Worm (Caenorhabditis elegans) whole organism, mixed stage, embryonic: ENCODE results near the gene C55A6.7.
"Not testable (repeated sequence)": the region's sequence is repeated elsewhere in the genome, so short reads cannot be mapped to it uniquely, and the experiment has no call there.

ENCODE experiments used
- M03D4.4 ChIP-seq: sonication (generic microtip); optimal IDR thresholded peaks from 2 replicates; lab custom pipeline; 2017; ENCODE audit warnings: mild to moderate bottlenecking, missing genetic modification characterization, missing compliant biosample characterization
- blmp-1 ChIP-seq: fragments of 150-350 bp; optimal IDR thresholded peaks from 2 replicates; lab custom pipeline; 2014; ENCODE audit warnings: missing biosample characterization, missing genetic modification characterization
- ceh-39 ChIP-seq: fragments of 150-350 bp; optimal IDR thresholded peaks from 2 replicates; lab custom pipeline; 2014; ENCODE audit warnings: missing biosample characterization, missing genetic modification characterization
- ceh-43 ChIP-seq: fragments of 200-800 bp; sonication (Bioruptor generic); optimal IDR thresholded peaks from 2 replicates; lab custom pipeline; 2018; ENCODE audit warnings: mild to moderate bottlenecking, missing genetic modification characterization, moderate library complexity, missing compliant biosample characterization
- ceh-83 ChIP-seq: fragments of 200-800 bp; sonication (Bioruptor generic); optimal IDR thresholded peaks from 2 replicates; lab custom pipeline; 2018; ENCODE audit warnings: mild to moderate bottlenecking, missing genetic modification characterization, missing compliant biosample characterization
- ces-1 ChIP-seq: fragments of 150-350 bp; optimal IDR thresholded peaks from 2 replicates; lab custom pipeline; 2014; ENCODE audit warnings: missing biosample characterization, missing genetic modification reagents, missing genetic modification characterization
- elt-1 ChIP-seq: sonication (generic microtip); optimal IDR thresholded peaks from 2 replicates; lab custom pipeline; 2017; ENCODE audit warnings: missing genetic modification characterization, mild to moderate bottlenecking, missing compliant biosample characterization, antibody characterized with exemption, moderate library complexity, borderline replicate concordance; ENCODE audit not compliant: insufficient read depth
- elt-3 ChIP-seq: fragments of 150-350 bp; optimal IDR thresholded peaks from 2 replicates; lab custom pipeline; 2014; ENCODE audit warnings: missing biosample characterization, missing genetic modification characterization
- ham-2 ChIP-seq: fragments of 200-800 bp; sonication (Bioruptor generic); optimal IDR thresholded peaks from 2 replicates; lab custom pipeline; 2018; ENCODE audit warnings: mild to moderate bottlenecking, missing genetic modification characterization, missing compliant biosample characterization
- hlh-1 ChIP-seq: fragments of 150-350 bp; optimal IDR thresholded peaks from 2 replicates; lab custom pipeline; 2014; ENCODE audit warnings: missing biosample characterization, missing genetic modification reagents, missing genetic modification characterization
- lin-13 ChIP-seq: fragments of 150-350 bp; optimal IDR thresholded peaks from 2 replicates; lab custom pipeline; 2014; ENCODE audit warnings: missing biosample characterization, missing genetic modification characterization
- lsy-2 ChIP-seq: fragments of 150-350 bp; optimal IDR thresholded peaks from 2 replicates; lab custom pipeline; 2014; ENCODE audit warnings: missing biosample characterization, missing genetic modification characterization
- mep-1 ChIP-seq: fragments of 150-350 bp; optimal IDR thresholded peaks from 2 replicates; lab custom pipeline; 2017; ENCODE audit warnings: missing biosample characterization, missing genetic modification reagents, missing genetic modification characterization, inconsistent platforms
- mls-2 ChIP-seq: sonication (generic microtip); optimal IDR thresholded peaks from 2 replicates; lab custom pipeline; 2016; ENCODE audit warnings: mild to moderate bottlenecking, missing genetic modification characterization, moderate library complexity, missing compliant biosample characterization
- nhr-12 ChIP-seq: fragments of 150-350 bp; optimal IDR thresholded peaks from 2 replicates; lab custom pipeline; 2014; ENCODE audit warnings: missing biosample characterization, missing genetic modification characterization
- nhr-2 ChIP-seq: fragments of 150-350 bp; optimal IDR thresholded peaks from 2 replicates; lab custom pipeline; 2014; ENCODE audit warnings: missing biosample characterization, missing genetic modification characterization
- nhr-237 ChIP-seq: fragments of 150-350 bp; optimal IDR thresholded peaks from 2 replicates; lab custom pipeline; 2014; ENCODE audit warnings: missing biosample characterization, missing genetic modification characterization
- nhr-28 ChIP-seq: fragments of 150-350 bp; optimal IDR thresholded peaks from 2 replicates; lab custom pipeline; 2014; ENCODE audit warnings: missing biosample characterization, missing genetic modification characterization
- nhr-76 ChIP-seq: sonication (generic microtip); optimal IDR thresholded peaks from 2 replicates; lab custom pipeline; 2017; ENCODE audit warnings: missing biosample characterization, missing genetic modification characterization
- pha-4 ChIP-seq: fragments of 150-350 bp; optimal IDR thresholded peaks from 2 replicates; lab custom pipeline; 2018; ENCODE audit warnings: missing biosample characterization, missing genetic modification reagents, missing genetic modification characterization
- sptf-1 ChIP-seq: sonication (generic microtip); optimal IDR thresholded peaks from 2 replicates; lab custom pipeline; 2017; ENCODE audit warnings: mild to moderate bottlenecking, missing genetic modification characterization, moderate library complexity, missing compliant biosample characterization
- tbx-8 ChIP-seq: fragments of 200-800 bp; sonication (Bioruptor generic); optimal IDR thresholded peaks from 2 replicates; lab custom pipeline; 2018; ENCODE audit warnings: mild to moderate bottlenecking, missing genetic modification characterization, moderate library complexity, missing compliant biosample characterization
- unc-120 ChIP-seq: sonication (generic microtip); optimal IDR thresholded peaks from 2 replicates; lab custom pipeline; 2017; ENCODE audit warnings: missing genetic modification characterization, missing compliant biosample characterization; ENCODE audit not compliant: poor library complexity, severe bottlenecking
- unc-39 ChIP-seq: fragments of 150-350 bp; optimal IDR thresholded peaks from 2 replicates; lab custom pipeline; 2014; ENCODE audit warnings: missing biosample characterization, missing genetic modification characterization
- unc-62 ChIP-seq: fragments of 150-350 bp; optimal IDR thresholded peaks from 2 replicates; lab custom pipeline; 2014; ENCODE audit warnings: missing biosample characterization, missing genetic modification reagents, missing genetic modification characterization
- zip-8 ChIP-seq: fragments of 150-350 bp; optimal IDR thresholded peaks from 2 replicates; lab custom pipeline; 2014; ENCODE audit warnings: missing biosample characterization, missing genetic modification characterization
- ztf-11 ChIP-seq: fragments of 150-350 bp; optimal IDR thresholded peaks from 2 replicates; lab custom pipeline; 2014; ENCODE audit warnings: missing biosample characterization, missing genetic modification characterization

Gene C55A6.7

ce11 chrV:11490382-11490781 lies 29.9 kb downstream of the C55A6.7 start, which contains the start of gene dhs-19:
Gene dhs-19, minus strand, starts transcription at chrV:11490482.
- TF ChIP-seq sptf-1 (tag; lab: Kevin White, UChicago) (no peak), ceh-43 (GFP tag; lab: Kevin White, UChicago) (no peak), nhr-12 (tag; lab: Kevin White, UChicago) (no peak), hlh-1 (tag; lab: Kevin White, UChicago) (no peak), elt-3 (tag; lab: Kevin White, UChicago) (no peak), mls-2 (tag; lab: Kevin White, UChicago) (no peak), pha-4 (tag; lab: Kevin White, UChicago) (no peak), mep-1 (tag; lab: Kevin White, UChicago) (no peak), lin-13 (tag; lab: Kevin White, UChicago) (no peak), unc-62 (GFP tag; lab: Kevin White, UChicago) (no peak)

ce11 chrV:11488288-11488687 lies 32.0 kb downstream of the C55A6.7 start:
- no peak for TF ChIP-seq ceh-83 (GFP tag; lab: Kevin White, UChicago)
- TF ChIP-seq ham-2 (GFP tag; lab: Kevin White, UChicago), result no peak
- no peak for TF ChIP-seq mep-1 (tag; lab: Kevin White, UChicago)
- TF ChIP-seq lsy-2, result no peak
- no peak for TF ChIP-seq unc-39
- no peak for TF ChIP-seq mls-2 (tag; lab: Kevin White, UChicago)
- TF ChIP-seq zip-8 (tag; lab: Kevin White, UChicago), result no peak
- TF ChIP-seq unc-62 (GFP tag; lab: Kevin White, UChicago), result no peak
- TF ChIP-seq ceh-39, result no peak
- TF ChIP-seq ces-1, result no peak
- TF ChIP-seq blmp-1, result no peak
- no peak for TF ChIP-seq nhr-237 (tag; lab: Kevin White, UChicago)
- TF ChIP-seq nhr-28, result no peak
- TF ChIP-seq ceh-43 (GFP tag; lab: Kevin White, UChicago), result no peak
- no peak for TF ChIP-seq nhr-2 (tag; lab: Kevin White, UChicago)
- TF ChIP-seq, all 35 proteins: peak for 0

ce11 chrV:11486680-11487079 lies 33.6 kb downstream of the C55A6.7 start, which contains the start of gene T11F9.10:
Gene T11F9.10, plus strand, starts transcription at chrV:11486980.
- TF ChIP-seq nhr-237 (tag; lab: Kevin White, UChicago), result no peak
- TF ChIP-seq nhr-2 (tag; lab: Kevin White, UChicago), result no peak
- no peak for TF ChIP-seq tbx-8 (GFP tag; lab: Kevin White, UChicago)
- TF ChIP-seq elt-1, result no peak
- TF ChIP-seq nhr-28, result no peak
- TF ChIP-seq lin-13 (tag; lab: Kevin White, UChicago), result no peak
- no peak for TF ChIP-seq mls-2 (tag; lab: Kevin White, UChicago)
- no peak for TF ChIP-seq pha-4 (tag; lab: Kevin White, UChicago)
- TF ChIP-seq blmp-1, result no peak
- no peak for TF ChIP-seq unc-39
- no peak for TF ChIP-seq sptf-1 (tag; lab: Kevin White, UChicago)
- no peak for TF ChIP-seq ztf-11 (tag; lab: Kevin White, UChicago)

ce11 chrV:11485558-11485957 lies 34.8 kb downstream of the C55A6.7 start, which contains the start of gene srh-1:
Gene srh-1, plus strand, starts transcription at chrV:11485858.
- TF ChIP-seq blmp-1 (no peak), unc-120 (tag; lab: Kevin White, UChicago) (no peak), ham-2 (GFP tag; lab: Kevin White, UChicago) (no peak)

- TF ChIP-seq ham-2 (GFP tag; lab: Kevin White, UChicago) (no peak), nhr-28 (no peak), ceh-43 (GFP tag; lab: Kevin White, UChicago) (no peak), nhr-76 (tag; lab: Kevin White, UChicago) (no peak), mls-2 (tag; lab: Kevin White, UChicago) (no peak), M03D4.4 (tag; lab: Kevin White, UChicago) (no peak), lin-13 (tag; lab: Kevin White, UChicago) (no peak), unc-39 (no peak)
Measured at ce11 chrV:11484404-11484803, 35.9 kb downstream of the C55A6.7 start.

ce11 chrV:11483580-11484092 lies 36.7 kb downstream of the C55A6.7 start, which contains the start of gene col-157:
Gene col-157, plus strand, starts transcription at chrV:11484042.
- not testable (repeated sequence) for TF ChIP-seq mep-1 (tag; lab: Kevin White, UChicago); pha-4 (tag; lab: Kevin White, UChicago); unc-39
